Fruit fly (Drosophila melanogaster) whole organism, prepupa: ENCODE measurements around the gene CG43060.

ENCODE experiments used
- Blimp-1 ChIP-seq: fragments of 200-800 bp; sonication (Bioruptor generic); optimal IDR thresholded peaks from 3 replicates; lab custom pipeline; 2017; ENCODE audit warnings: missing biosample characterization, missing genetic modification characterization, mild to moderate bottlenecking, moderate library complexity, missing genetic modification reagents
- CG10669 ChIP-seq: fragments of 200-800 bp; sonication (Bioruptor generic); optimal IDR thresholded peaks from 3 replicates; lab custom pipeline; 2018; ENCODE audit warnings: missing biosample characterization, mild to moderate bottlenecking, missing genetic modification characterization, moderate library complexity
- CG11294 ChIP-seq: fragments of 200-800 bp; sonication (Bioruptor generic); IDR thresholded peaks from 2 replicates; pipeline ENCODE4 v1.3.6; 2022; ENCODE audit warnings: missing biosample characterization, missing genetic modification characterization
- CG11762 ChIP-seq: fragments of 200-800 bp; sonication (Bioruptor generic); optimal IDR thresholded peaks from 3 replicates; lab custom pipeline; 2016; ENCODE audit warnings: missing biosample characterization, missing genetic modification characterization; ENCODE audit not compliant: insufficient read depth
- CG11902 ChIP-seq: fragments of 200-800 bp; sonication (Bioruptor generic); optimal IDR thresholded peaks from 3 replicates; lab custom pipeline; 2016; ENCODE audit warnings: missing biosample characterization, missing genetic modification characterization
- CG15336 ChIP-seq: fragments of 200-800 bp; sonication (Bioruptor generic); IDR thresholded peaks from 2 replicates; pipeline ENCODE4 v1.3.6; 2022; ENCODE audit warnings: missing biosample characterization, missing genetic modification characterization
- CG16779 ChIP-seq: fragments of 200-800 bp; sonication (Bioruptor generic); optimal IDR thresholded peaks from 3 replicates; lab custom pipeline; 2017; ENCODE audit warnings: missing biosample characterization, mild to moderate bottlenecking, missing genetic modification characterization
- CG3032 ChIP-seq: fragments of 200-800 bp; optimal IDR thresholded peaks from 2 replicates; lab custom pipeline; 2019; ENCODE audit warnings: missing biosample characterization, mild to moderate bottlenecking, missing genetic modification characterization, moderate library complexity
- CG31627 ChIP-seq: fragments of 200-800 bp; sonication (Bioruptor generic); optimal IDR thresholded peaks from 3 replicates; lab custom pipeline; 2016; ENCODE audit warnings: missing biosample characterization, missing genetic modification characterization
- CG32006 ChIP-seq: fragments of 200-800 bp; sonication (Bioruptor generic); optimal IDR thresholded peaks from 3 replicates; lab custom pipeline; 2017; ENCODE audit warnings: missing biosample characterization, mild to moderate bottlenecking, missing genetic modification characterization
- CG3919 ChIP-seq: fragments of 200-800 bp; sonication (Bioruptor generic); optimal IDR thresholded peaks from 3 replicates; lab custom pipeline; 2016; ENCODE audit warnings: missing biosample characterization, missing genetic modification characterization
- CG4318 ChIP-seq: fragments of 200-800 bp; sonication (Bioruptor generic); optimal IDR thresholded peaks from 3 replicates; lab custom pipeline; 2017; ENCODE audit warnings: missing biosample characterization, mild to moderate bottlenecking, missing genetic modification characterization
- CG6163 ChIP-seq: fragments of 200-800 bp; sonication (Bioruptor generic); IDR thresholded peaks from 3 replicates; pipeline ENCODE4 v1.3.6; 2022; ENCODE audit warnings: missing biosample characterization, missing genetic modification characterization
- CG6276 ChIP-seq: fragments of 200-800 bp; sonication (Bioruptor generic); optimal IDR thresholded peaks from 2 replicates; lab custom pipeline; 2017; ENCODE audit warnings: missing biosample characterization, mild to moderate bottlenecking, missing genetic modification characterization
- CG6792 ChIP-seq: fragments of 200-800 bp; sonication (Bioruptor generic); optimal IDR thresholded peaks from 3 replicates; lab custom pipeline; 2016; ENCODE audit warnings: missing biosample characterization, missing genetic modification characterization
- CG6808 ChIP-seq: fragments of 200-800 bp; sonication (Bioruptor generic); optimal IDR thresholded peaks from 3 replicates; lab custom pipeline; 2017; ENCODE audit warnings: missing biosample characterization, missing genetic modification characterization, mild to moderate bottlenecking, moderate library complexity, missing genetic modification reagents
- CG6854 ChIP-seq: fragments of 200-800 bp; sonication (Bioruptor generic); optimal IDR thresholded peaks from 2 replicates; lab custom pipeline; 2017; ENCODE audit warnings: missing biosample characterization, mild to moderate bottlenecking, missing genetic modification characterization
- CG7368 ChIP-seq: fragments of 200-800 bp; sonication (Bioruptor generic); optimal IDR thresholded peaks from 3 replicates; lab custom pipeline; 2016; ENCODE audit warnings: missing biosample characterization, missing genetic modification characterization
- CG8119 ChIP-seq: fragments of 200-800 bp; sonication (Bioruptor generic); IDR thresholded peaks from 3 replicates; pipeline ENCODE4 v1.3.6; 2022; ENCODE audit warnings: missing biosample characterization, missing genetic modification characterization
- CG8632 ChIP-seq: fragments of 200-800 bp; sonication (Bioruptor generic); optimal IDR thresholded peaks from 3 replicates; lab custom pipeline; 2016; ENCODE audit warnings: missing biosample characterization, missing genetic modification characterization
- Eip93F ChIP-seq: fragments of 200-800 bp; sonication (Bioruptor generic); optimal IDR thresholded peaks from 2 replicates; lab custom pipeline; 2016; ENCODE audit warnings: missing biosample characterization, mild to moderate bottlenecking, missing genetic modification characterization
- Ets21C ChIP-seq: fragments of 200-800 bp; sonication (Bioruptor generic); optimal IDR thresholded peaks from 3 replicates; lab custom pipeline; 2016; ENCODE audit warnings: missing biosample characterization, missing genetic modification characterization
- Ets96B ChIP-seq: fragments of 200-800 bp; optimal IDR thresholded peaks from 2 replicates; lab custom pipeline; 2019; ENCODE audit warnings: missing biosample characterization, mild to moderate bottlenecking, missing genetic modification characterization, moderate library complexity
- Gug ChIP-seq: fragments of 200-800 bp; sonication (Bioruptor generic); IDR thresholded peaks from 2 replicates; pipeline ENCODE4 v1.3.6; 2022; ENCODE audit warnings: missing biosample characterization, missing genetic modification characterization
- Hr39 ChIP-seq: fragments of 200-800 bp; sonication (Bioruptor generic); optimal IDR thresholded peaks from 2 replicates; lab custom pipeline; 2016; ENCODE audit warnings: missing biosample characterization, missing genetic modification characterization
- Hr4 ChIP-seq: fragments of 200-800 bp; sonication (Bioruptor generic); optimal IDR thresholded peaks from 3 replicates; lab custom pipeline; 2016; ENCODE audit warnings: missing biosample characterization, missing genetic modification characterization
- Lpt ChIP-seq: fragments of 200-800 bp; sonication (Bioruptor generic); optimal IDR thresholded peaks from 3 replicates; lab custom pipeline; 2016; ENCODE audit warnings: missing biosample characterization, missing genetic modification characterization
- OdsH ChIP-seq: fragments of 200-800 bp; sonication (Bioruptor generic); optimal IDR thresholded peaks from 3 replicates; lab custom pipeline; 2016; ENCODE audit warnings: missing biosample characterization, missing genetic modification characterization
- Sox102F ChIP-seq: fragments of 200-800 bp; sonication (Bioruptor generic); optimal IDR thresholded peaks from 2 replicates; lab custom pipeline; 2016; ENCODE audit warnings: missing biosample characterization, mild to moderate bottlenecking, missing genetic modification characterization
- Sox14 ChIP-seq: fragments of 200-800 bp; sonication (Bioruptor generic); optimal IDR thresholded peaks from 3 replicates; lab custom pipeline; 2016; ENCODE audit warnings: missing biosample characterization, missing genetic modification characterization
- Sox15 ChIP-seq: fragments of 200-800 bp; sonication (Bioruptor generic); optimal IDR thresholded peaks from 3 replicates; lab custom pipeline; 2016; ENCODE audit warnings: missing biosample characterization, missing genetic modification characterization
- achi ChIP-seq: fragments of 200-800 bp; sonication (Bioruptor generic); optimal IDR thresholded peaks from 3 replicates; lab custom pipeline; 2016; ENCODE audit warnings: missing biosample characterization, missing genetic modification characterization
- cyc ChIP-seq: fragments of 200-800 bp; sonication (Bioruptor generic); optimal IDR thresholded peaks from 3 replicates; lab custom pipeline; 2016; ENCODE audit warnings: missing biosample characterization, missing genetic modification characterization
- dac ChIP-seq: fragments of 200-800 bp; sonication (Bioruptor generic); optimal IDR thresholded peaks from 2 replicates; lab custom pipeline; 2017; ENCODE audit warnings: missing biosample characterization, mild to moderate bottlenecking, missing genetic modification characterization
- dsx ChIP-seq: fragments of 200-800 bp; optimal IDR thresholded peaks from 3 replicates; lab custom pipeline; 2019; ENCODE audit warnings: missing biosample characterization, mild to moderate bottlenecking, missing genetic modification characterization, moderate library complexity; ENCODE audit not compliant: poor library complexity, severe bottlenecking
- eg ChIP-seq: fragments of 200-800 bp; sonication (Bioruptor generic); IDR thresholded peaks from 3 replicates; pipeline ENCODE4 v1.3.6; 2022; ENCODE audit warnings: missing biosample characterization, missing genetic modification characterization
- fd59A ChIP-seq: fragments of 200-800 bp; sonication (Bioruptor generic); optimal IDR thresholded peaks from 2 replicates; lab custom pipeline; 2017; ENCODE audit warnings: missing biosample characterization, mild to moderate bottlenecking, missing genetic modification characterization, missing genetic modification reagents
- fd85E ChIP-seq: fragments of 200-800 bp; sonication (Bioruptor generic); optimal IDR thresholded peaks from 3 replicates; lab custom pipeline; 2016; ENCODE audit warnings: missing biosample characterization, missing genetic modification characterization
- fkh ChIP-seq: fragments of 200-800 bp; sonication (Bioruptor generic); optimal IDR thresholded peaks from 3 replicates; lab custom pipeline; 2017; ENCODE audit warnings: missing biosample characterization, mild to moderate bottlenecking, missing genetic modification characterization, moderate library complexity
- lz ChIP-seq: fragments of 200-800 bp; sonication (Bioruptor generic); optimal IDR thresholded peaks from 3 replicates; lab custom pipeline; 2016; ENCODE audit warnings: missing biosample characterization, missing genetic modification characterization
- salr ChIP-seq, 2 experiments: fragments of 200-800 bp; sonication (Bioruptor generic); optimal IDR thresholded peaks; 3 replicates each; lab custom pipeline; 2016 to 2018; ENCODE audit warnings: missing biosample characterization in 2 of 2, missing genetic modification characterization in 2 of 2, mild to moderate bottlenecking in 1 of 2
- spab ChIP-seq: fragments of 200-800 bp; sonication (Bioruptor generic); optimal IDR thresholded peaks from 2 replicates; lab custom pipeline; 2017; ENCODE audit warnings: missing biosample characterization, mild to moderate bottlenecking, missing genetic modification characterization, missing genetic modification reagents
- ss ChIP-seq, 2 experiments: fragments of 200-800 bp; sonication (Bioruptor generic); optimal IDR thresholded peaks; 2 replicates in 1 of 2; 3 replicates in 1 of 2; lab custom pipeline; 2017 to 2018; ENCODE audit warnings: mild to moderate bottlenecking in 2 of 2, missing biosample characterization in 2 of 2, missing genetic modification characterization in 2 of 2, moderate library complexity in 1 of 2
- svp ChIP-seq: fragments of 200-800 bp; sonication (Bioruptor generic); peaks from one replicate; lab custom pipeline; 2016; ENCODE audit warnings: missing biosample characterization, missing genetic modification characterization
- topi ChIP-seq: fragments of 200-800 bp; sonication (Bioruptor generic); optimal IDR thresholded peaks from 3 replicates; lab custom pipeline; 2016; ENCODE audit warnings: missing biosample characterization, missing genetic modification characterization
- vri ChIP-seq: fragments of 200-800 bp; sonication (Bioruptor generic); optimal IDR thresholded peaks from 3 replicates; lab custom pipeline; 2016; ENCODE audit warnings: missing biosample characterization, mild to moderate bottlenecking, missing genetic modification characterization

CG43060 gene

dm6 chr3R:8027203-8027688, 13.8 kb upstream of the CG43060 start (continued):
- peak; percentile 84 for TF ChIP-seq Hr4
- no peak for TF ChIP-seq topi (GFP tag; lab: Kevin White, UChicago)
- peak; percentile 93 for TF ChIP-seq CG8119
- TF ChIP-seq CG31627 (GFP tag; lab: Kevin White, UChicago) = peak; percentile 64
- peak; percentile 94 for TF ChIP-seq CG8632 (GFP tag; lab: Kevin White, UChicago)
- TF ChIP-seq CG6808 = peak; percentile 75
- no peak for TF ChIP-seq Ets21C (GFP tag; lab: Kevin White, UChicago)
- peak; percentile 83 for TF ChIP-seq Sox102F
- peak; percentile 89 for TF ChIP-seq CG4318 (GFP tag; lab: Kevin White, UChicago)
- peak; percentile 85 to 94 for TF ChIP-seq ss (GFP tag; optimal IDR thresholded peaks at IDR 0.05; lab: Kevin White, UChicago)
- peak; percentile 80 for TF ChIP-seq lz (GFP tag; lab: Kevin White, UChicago)
- TF ChIP-seq dac (GFP tag; lab: Kevin White, UChicago) = peak; percentile 66
- peak; percentile 53; the same call in 2 of the 3 replicates for TF ChIP-seq eg
- peak; percentile 77 for TF ChIP-seq Sox14 (GFP tag; lab: Kevin White, UChicago)
- peak; percentile 74 for TF ChIP-seq Lpt (GFP tag; lab: Kevin White, UChicago)
- TF ChIP-seq CG11762 (GFP tag; lab: Kevin White, UChicago) = peak; percentile 42
- peak; percentile 25 for TF ChIP-seq cyc (GFP tag; lab: Kevin White, UChicago)
- TF ChIP-seq salr (GFP tag; optimal IDR thresholded peaks at IDR 0.05; lab: Kevin White, UChicago) = peak; percentile 37 to 97
- TF ChIP-seq CG10669 (GFP tag; lab: Kevin White, UChicago) = peak; percentile 76
- peak; percentile 39; the same call in 1 of the 2 replicates for TF ChIP-seq Gug
- TF ChIP-seq fkh = no peak
- peak; percentile 89 for TF ChIP-seq CG6276 (GFP tag; lab: Kevin White, UChicago)
- TF ChIP-seq Sox15 (GFP tag; lab: Kevin White, UChicago) = peak; percentile 78
- peak; percentile 64 for TF ChIP-seq Blimp-1 (GFP tag; lab: Kevin White, UChicago)
- peak; percentile 89 for TF ChIP-seq OdsH
- TF ChIP-seq vri (GFP tag; lab: Kevin White, UChicago) = peak; percentile 65
- peak; percentile 71 for TF ChIP-seq CG7368 (GFP tag; lab: Kevin White, UChicago)

- no peak for TF ChIP-seq spab (GFP tag; lab: Kevin White, UChicago)
- TF ChIP-seq Gug = no peak
- peak; percentile 44 for TF ChIP-seq Ets21C (GFP tag; lab: Kevin White, UChicago)
- TF ChIP-seq CG16779 (tag; lab: Kevin White, UChicago) = no peak
- peak; percentile 37 for TF ChIP-seq CG6808
- peak; percentile 13 for TF ChIP-seq Ets96B (tag; lab: Kevin White, UChicago)
- peak; percentile 92 for TF ChIP-seq svp (GFP tag; lab: Kevin White, UChicago)
- TF ChIP-seq Hr39 = peak; percentile 51
- no peak for TF ChIP-seq CG11902 (GFP tag; lab: Kevin White, UChicago)
- TF ChIP-seq salr (GFP tag; optimal IDR thresholded peaks at IDR 0.05; lab: Kevin White, UChicago) = no peak
- peak; percentile 26 for TF ChIP-seq CG3032 (tag; lab: Kevin White, UChicago)
- no peak for TF ChIP-seq CG15336
- no peak for TF ChIP-seq CG11294 (GFP tag; lab: Robert Waterston, UW)
- peak; percentile 68 for TF ChIP-seq CG8632 (GFP tag; lab: Kevin White, UChicago)
- TF ChIP-seq CG32006 (GFP tag; lab: Kevin White, UChicago) = peak; percentile 70
- TF ChIP-seq CG6276 (GFP tag; lab: Kevin White, UChicago) = peak; percentile 55
- TF ChIP-seq fd85E (GFP tag; lab: Kevin White, UChicago) = peak; percentile 27
- peak; percentile 23 for TF ChIP-seq CG7368 (GFP tag; lab: Kevin White, UChicago)
- peak; percentile 29 for TF ChIP-seq Sox15 (GFP tag; lab: Kevin White, UChicago)
- 0 out of 3 replicates have a peak, but pooled peaks have one; percentile 9 for TF ChIP-seq CG6163 (GFP tag; lab: Robert Waterston, UW)
- TF ChIP-seq dsx (GFP tag; lab: Kevin White, UChicago) = peak; percentile 16
- no peak for TF ChIP-seq Blimp-1 (GFP tag; lab: Kevin White, UChicago)
- TF ChIP-seq fd59A (GFP tag; lab: Kevin White, UChicago) = no peak
- TF ChIP-seq topi (GFP tag; lab: Kevin White, UChicago) = peak; percentile 79
- TF ChIP-seq lz (GFP tag; lab: Kevin White, UChicago) = peak; percentile 81
- TF ChIP-seq eg = no peak
- TF ChIP-seq CG6792 (GFP tag; lab: Kevin White, UChicago) = peak; percentile 45
- TF ChIP-seq Lpt (GFP tag; lab: Kevin White, UChicago) = no peak
- TF ChIP-seq Hr4 = peak; percentile 50
- TF ChIP-seq Sox102F = peak; percentile 83
- peak; percentile 86 for TF ChIP-seq Eip93F (GFP tag; lab: Kevin White, UChicago)
- peak; percentile 50 for TF ChIP-seq OdsH
- TF ChIP-seq ss (GFP tag; optimal IDR thresholded peaks at IDR 0.05; lab: Kevin White, UChicago) = peak in 1 of 2 experiments; percentile 2
- TF ChIP-seq CG6854 (GFP tag; lab: Kevin White, UChicago) = peak; percentile 31
- TF ChIP-seq CG3919 (GFP tag; lab: Kevin White, UChicago) = peak; percentile 57
- TF ChIP-seq achi (GFP tag; lab: Kevin White, UChicago) = peak; percentile 53
Measured at dm6 chr3R:8029496-8030013, 11.5 kb upstream of the CG43060 start, which contains the start of gene ImpE3. ImpE3 (minus strand) TSS chr3R:8029546.
